Fruit fly (Drosophila melanogaster) whole organism: Measurements from ENCODE around the gene CG16826.

Experiments
- CG8478 ChIP-seq: fragments of >200 bp; optimal IDR thresholded peaks from 2 replicates; lab custom pipeline; 2018; ENCODE audit warnings: inconsistent platforms
- Dll ChIP-seq: fragments of >200 bp; optimal IDR thresholded peaks from 2 replicates; lab custom pipeline; 2017
- EcR ChIP-seq, 2 experiments: fragments of >200 bp; optimal IDR thresholded peaks; 2 replicates each; lab custom pipeline; 2017; ENCODE audit warnings: missing biosample characterization in 2 of 2, missing genetic modification characterization in 2 of 2, missing genetic modification reagents in 2 of 2
- pan ChIP-seq: fragments of >200 bp; optimal IDR thresholded peaks from 2 replicates; lab custom pipeline; 2017
- psq ChIP-seq: fragments of >200 bp; optimal IDR thresholded peaks from 2 replicates; lab custom pipeline; 2017
- usp ChIP-seq: fragments of >200 bp; optimal IDR thresholded peaks from 2 replicates; lab custom pipeline; 2017; ENCODE audit warnings: missing biosample characterization, missing genetic modification characterization, mixed read lengths

CG16826 gene

dm6 chr2L:13347473-13347872 is at the start of gene CG16826:
Gene CG16826, plus strand, starts transcription at chr2L:13347773.
- no peak for TF ChIP-seq pan (lab: Kevin White, UChicago)
- TF ChIP-seq psq (lab: Kevin White, UChicago): no peak
- TF ChIP-seq usp (GFP tag; lab: Kevin White, UChicago): no peak
- no peak for TF ChIP-seq Dll (lab: Kevin White, UChicago)
- TF ChIP-seq CG8478 (lab: Kevin White, UChicago): no peak
- no peak for TF ChIP-seq EcR (GFP tag; optimal IDR thresholded peaks at IDR 0.05; lab: Kevin White, UChicago)

DNA sequence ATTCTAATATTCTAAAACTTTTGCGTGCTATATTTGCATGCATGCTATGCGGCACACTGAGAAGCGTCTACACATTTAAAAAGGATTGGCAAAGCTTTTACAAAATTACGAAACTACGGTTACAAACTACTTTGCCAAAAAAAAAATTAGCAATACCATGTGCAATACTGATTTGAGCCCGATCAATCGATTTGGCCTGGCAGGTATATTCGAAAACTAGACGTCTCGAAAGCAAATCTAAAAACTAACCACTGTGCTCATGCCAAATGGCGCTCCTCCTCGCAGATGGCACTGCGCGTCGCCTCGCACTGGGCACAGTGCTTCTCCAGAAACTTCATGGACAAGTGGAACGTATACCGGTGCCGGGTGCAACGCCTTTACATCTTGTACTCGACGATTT is 43.1 kb upstream of the CG16826 start, which contains the start of gene CG16825:
CG16825 (plus strand) TSS at position 301 of the 400 bp plus-strand sequence.
- TF ChIP-seq CG8478 (lab: Kevin White, UChicago): no peak
- no peak for TF ChIP-seq usp (GFP tag; lab: Kevin White, UChicago)
- no peak for TF ChIP-seq EcR (GFP tag; optimal IDR thresholded peaks at IDR 0.05; lab: Kevin White, UChicago)
- no peak for TF ChIP-seq pan (lab: Kevin White, UChicago)
- no peak for TF ChIP-seq psq (lab: Kevin White, UChicago)
- no peak for TF ChIP-seq Dll (lab: Kevin White, UChicago)

DNA sequence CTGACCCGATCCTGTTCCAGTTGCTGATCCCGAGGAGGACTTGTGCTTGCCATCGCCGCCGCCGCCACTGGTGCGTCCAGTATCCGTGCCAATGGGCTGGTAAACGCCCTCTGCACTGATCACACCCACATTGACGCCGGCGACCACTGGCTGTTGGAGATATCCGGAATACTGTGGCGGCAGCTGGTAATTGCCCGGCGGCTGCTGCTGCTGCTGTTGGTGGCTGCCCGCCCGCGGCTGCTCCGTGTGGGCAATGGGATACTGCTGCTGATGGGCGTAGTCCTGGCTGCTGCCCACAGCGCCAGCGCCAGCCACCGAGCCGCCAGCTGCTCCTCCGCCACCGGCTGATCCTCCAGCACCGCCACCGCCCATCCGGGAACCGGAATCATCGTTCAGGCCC is 42.6 kb upstream of the CG16826 start:
- TF ChIP-seq CG8478 (lab: Kevin White, UChicago) (no peak), psq (lab: Kevin White, UChicago) (no peak), EcR (GFP tag; optimal IDR thresholded peaks at IDR 0.05; lab: Kevin White, UChicago) (no peak), pan (lab: Kevin White, UChicago) (no peak), Dll (lab: Kevin White, UChicago) (no peak), usp (GFP tag; lab: Kevin White, UChicago) (no peak)

DNA sequence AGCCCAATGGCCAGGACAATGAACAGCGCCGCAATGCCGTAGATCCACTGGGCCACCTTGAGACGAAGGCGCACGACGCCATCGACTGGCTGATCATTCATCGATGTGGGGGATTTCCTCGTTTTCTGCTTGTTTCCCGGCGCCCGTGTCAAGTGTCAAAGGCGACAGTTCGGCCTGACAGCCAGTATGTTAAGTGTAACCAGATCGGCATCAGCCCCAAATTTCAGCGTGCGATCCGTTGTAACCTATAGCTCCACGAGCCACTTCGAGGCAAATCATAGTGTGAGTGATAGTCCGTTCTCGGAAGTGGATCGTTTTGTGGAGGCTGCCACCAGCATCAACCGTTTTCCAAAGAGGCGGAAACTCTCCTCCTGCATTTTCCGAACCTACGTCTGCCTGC is 40.9 kb upstream of the CG16826 start, which contains the start of gene CG43779:
CG43779 (minus strand) TSS at position 101 of the 400 bp plus-strand sequence.
- TF ChIP-seq EcR (GFP tag; optimal IDR thresholded peaks at IDR 0.05; lab: Kevin White, UChicago) (no peak), pan (lab: Kevin White, UChicago) (no peak), usp (GFP tag; lab: Kevin White, UChicago) (no peak), Dll (lab: Kevin White, UChicago) (no peak), CG8478 (lab: Kevin White, UChicago) (no peak)

DNA sequence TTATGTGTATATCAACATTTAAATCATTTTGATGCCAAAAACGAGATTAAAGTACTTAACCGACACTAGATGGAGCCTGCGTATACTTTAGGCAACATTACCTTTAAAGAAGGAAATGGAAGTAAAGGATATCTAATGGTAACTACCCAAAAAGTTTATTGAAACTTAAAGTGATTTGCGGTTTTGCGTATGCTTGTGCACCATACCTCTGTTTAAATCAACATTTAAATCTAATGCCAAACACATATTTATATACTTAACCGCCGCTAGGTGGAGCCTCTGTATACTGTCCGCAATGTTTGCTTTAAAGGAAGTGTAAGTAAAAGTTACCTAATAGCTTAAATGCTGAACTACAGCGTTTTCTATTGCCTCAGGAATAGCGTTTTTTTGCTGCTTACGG is 21.8 kb upstream of the CG16826 start:
- no peak for TF ChIP-seq psq (lab: Kevin White, UChicago)
- TF ChIP-seq usp (GFP tag; lab: Kevin White, UChicago): no peak
- no peak for TF ChIP-seq CG8478 (lab: Kevin White, UChicago)
- no peak for TF ChIP-seq pan (lab: Kevin White, UChicago)
- no peak for TF ChIP-seq EcR (GFP tag; optimal IDR thresholded peaks at IDR 0.05; lab: Kevin White, UChicago)
- TF ChIP-seq Dll (lab: Kevin White, UChicago): no peak

DNA sequence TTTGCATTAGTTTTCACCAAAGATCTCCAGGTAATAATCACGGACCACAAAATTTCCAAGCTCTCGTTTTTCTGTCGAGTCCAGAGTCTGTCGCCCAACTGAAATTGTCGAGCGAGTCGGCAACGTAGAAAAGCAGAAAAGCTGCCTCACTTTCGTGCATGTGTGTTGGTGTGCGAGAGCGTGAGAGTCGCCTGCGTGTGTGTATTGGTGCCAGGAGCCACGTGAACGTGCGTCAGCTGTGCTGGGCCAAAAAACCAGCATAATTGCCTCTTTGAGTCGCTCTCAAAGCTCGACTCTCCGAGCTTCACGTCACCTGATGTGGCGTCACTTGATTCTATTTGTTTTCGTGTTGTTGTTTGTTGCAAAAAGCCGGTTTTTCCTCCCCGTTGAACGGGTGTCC is 16.6 kb upstream of the CG16826 start, which contains the start of gene hbt:
hbt (minus strand) TSS at position 101 of the 400 bp plus-strand sequence.
- TF ChIP-seq pan (lab: Kevin White, UChicago) (no peak), CG8478 (lab: Kevin White, UChicago) (no peak), EcR (GFP tag; optimal IDR thresholded peaks at IDR 0.05; lab: Kevin White, UChicago) (no peak), psq (lab: Kevin White, UChicago) (no peak), usp (GFP tag; lab: Kevin White, UChicago) (no peak), Dll (lab: Kevin White, UChicago) (no peak)

DNA sequence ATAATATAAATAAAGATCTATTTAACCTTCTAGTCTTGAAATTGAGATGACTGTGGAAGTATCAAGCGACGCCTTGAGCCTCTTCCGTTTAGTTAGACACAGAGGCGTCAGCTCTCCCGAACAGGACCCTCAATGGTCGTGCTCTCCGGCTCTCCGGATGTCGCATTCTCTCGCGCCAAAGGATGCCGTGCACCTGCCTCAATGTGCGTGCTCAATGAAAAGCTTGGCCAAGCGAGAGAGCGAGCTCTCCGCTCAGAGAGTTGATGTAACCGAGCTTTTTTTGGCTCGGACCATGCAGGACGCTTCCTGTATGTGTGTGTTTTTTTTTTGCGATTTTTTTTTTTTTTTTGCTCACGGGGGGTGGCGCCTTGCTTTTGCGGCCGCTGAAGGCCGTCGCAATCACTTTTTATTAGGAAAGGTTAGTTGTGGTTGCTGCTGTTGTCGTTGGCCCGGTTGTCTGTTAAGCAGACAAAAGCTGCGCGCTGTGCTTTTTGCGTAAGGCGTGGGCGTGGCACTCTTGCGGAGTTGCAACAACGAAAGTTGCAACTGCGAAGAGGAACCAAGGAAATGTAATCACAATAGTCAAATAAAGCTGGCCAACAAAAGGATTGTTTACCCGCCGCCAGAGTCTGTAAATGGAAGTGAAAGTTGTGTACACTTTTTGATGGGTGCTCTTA is 15.6 kb upstream of the CG16826 start:
- TF ChIP-seq psq (lab: Kevin White, UChicago) (no peak), pan (lab: Kevin White, UChicago) (no peak), usp (GFP tag; lab: Kevin White, UChicago) (no peak), EcR (GFP tag; optimal IDR thresholded peaks at IDR 0.05; lab: Kevin White, UChicago) (no peak), Dll (lab: Kevin White, UChicago) (peak; percentile 62), CG8478 (lab: Kevin White, UChicago) (no peak)

dm6 chr2L:13332736-13333135 is 14.8 kb upstream of the CG16826 start:
- no peak for TF ChIP-seq psq (lab: Kevin White, UChicago)
- TF ChIP-seq EcR (GFP tag; optimal IDR thresholded peaks at IDR 0.05; lab: Kevin White, UChicago): no peak
- TF ChIP-seq usp (GFP tag; lab: Kevin White, UChicago): no peak
- no peak for TF ChIP-seq CG8478 (lab: Kevin White, UChicago)
- TF ChIP-seq pan (lab: Kevin White, UChicago): no peak
- no peak for TF ChIP-seq Dll (lab: Kevin White, UChicago)

DNA sequence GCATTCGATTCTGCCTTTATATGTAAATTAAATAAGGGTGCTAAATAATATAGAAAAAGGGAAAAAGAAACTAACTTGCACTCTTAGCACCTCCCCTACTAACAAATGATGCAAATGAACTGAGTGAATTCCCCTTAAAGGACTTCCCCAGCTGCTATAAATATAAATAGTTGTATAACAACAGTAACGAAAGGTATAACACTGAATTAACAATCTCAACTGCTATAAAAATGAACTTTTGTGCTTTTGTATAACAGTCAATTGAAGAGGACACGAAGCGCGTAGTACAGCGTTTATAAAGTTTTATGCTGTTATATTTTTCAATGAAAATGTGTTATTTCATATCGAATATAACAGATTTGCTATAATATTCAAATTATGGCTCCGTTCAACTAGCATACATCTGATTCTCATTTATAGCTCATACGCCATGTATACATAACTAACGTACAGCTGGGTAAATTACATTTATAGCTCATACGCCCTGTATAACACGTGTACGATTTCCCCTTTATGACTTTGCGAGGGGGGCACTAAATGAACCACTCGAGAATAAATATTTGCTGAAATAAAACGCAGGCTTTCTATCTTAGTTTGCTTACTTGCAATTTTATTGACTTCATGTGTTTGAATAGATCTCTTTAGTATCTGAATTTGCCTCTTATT is 1.8 kb downstream of the CG16826 start:
- no peak for TF ChIP-seq psq (lab: Kevin White, UChicago)
- no peak for TF ChIP-seq EcR (GFP tag; optimal IDR thresholded peaks at IDR 0.05; lab: Kevin White, UChicago)
- no peak for TF ChIP-seq usp (GFP tag; lab: Kevin White, UChicago)
- no peak for TF ChIP-seq Dll (lab: Kevin White, UChicago)
- TF ChIP-seq pan (lab: Kevin White, UChicago): no peak
- no peak for TF ChIP-seq CG8478 (lab: Kevin White, UChicago)

dm6 chr2L:13354580-13355347 is 7.2 kb downstream of the CG16826 start, which contains the start of gene CG9395:
Gene CG9395, minus strand, starts transcription at chr2L:13355073.
- no peak for TF ChIP-seq pan (lab: Kevin White, UChicago)
- no peak for TF ChIP-seq Dll (lab: Kevin White, UChicago)
